Fruit fly (Drosophila melanogaster) whole organism, embryonic: ENCODE data around the gene RNF220.
A peak's percentile ranks its signal among the peaks of the same experiment; 100 is the strongest.

ENCODE experiments used
- Aef1 ChIP-seq: fragments of 200-800 bp; sonication (Bioruptor generic); IDR thresholded peaks from 3 replicates; pipeline ENCODE4 v1.3.6; 2022; ENCODE audit warnings: missing biosample characterization, missing genetic modification characterization
- Antp ChIP-seq: fragments of 200-800 bp; sonication (Bioruptor generic); optimal IDR thresholded peaks from 3 replicates; lab custom pipeline; 2016; ENCODE audit warnings: missing biosample characterization, missing genetic modification characterization
- Asciz ChIP-seq: fragments of 200-800 bp; sonication (Bioruptor generic); optimal IDR thresholded peaks from 2 replicates; lab custom pipeline; 2017; ENCODE audit warnings: missing biosample characterization, mild to moderate bottlenecking, missing genetic modification characterization, missing genetic modification reagents
- Blimp-1 ChIP-seq: fragments of 200-800 bp; sonication (Bioruptor generic); optimal IDR thresholded peaks from 3 replicates; lab custom pipeline; 2018; ENCODE audit warnings: missing biosample characterization, missing genetic modification characterization, mild to moderate bottlenecking, moderate library complexity, missing genetic modification reagents
- BtbVII ChIP-seq: fragments of 200-800 bp; sonication (Bioruptor generic); optimal IDR thresholded peaks from 3 replicates; lab custom pipeline; 2017; ENCODE audit warnings: missing biosample characterization, mild to moderate bottlenecking, missing genetic modification characterization
- Bteb2 ChIP-seq: fragments of 200-800 bp; sonication (Bioruptor generic); optimal IDR thresholded peaks from 2 replicates; lab custom pipeline; 2016; ENCODE audit warnings: missing biosample characterization, missing genetic modification characterization
- CG10147 ChIP-seq: fragments of 200-800 bp; sonication (Bioruptor generic); optimal IDR thresholded peaks from 2 replicates; lab custom pipeline; 2019; ENCODE audit warnings: missing biosample characterization, mild to moderate bottlenecking, missing genetic modification characterization, moderate library complexity
- CG10431 ChIP-seq: fragments of 200-800 bp; sonication (Bioruptor generic); optimal IDR thresholded peaks from 3 replicates; lab custom pipeline; 2018; ENCODE audit warnings: missing biosample characterization, mild to moderate bottlenecking, missing genetic modification characterization
- CG10979 ChIP-seq: fragments of 200-800 bp; sonication (Bioruptor generic); optimal IDR thresholded peaks from 2 replicates; lab custom pipeline; 2018; ENCODE audit warnings: missing biosample characterization, mild to moderate bottlenecking, missing genetic modification characterization, moderate library complexity
- CG11085 ChIP-seq: fragments of 200-800 bp; sonication (Bioruptor generic); IDR thresholded peaks from 2 replicates; pipeline ENCODE4 v1.3.6; 2022; ENCODE audit warnings: missing biosample characterization, missing genetic modification characterization
- CG1233 ChIP-seq: fragments of 200-800 bp; sonication (Bioruptor generic); optimal IDR thresholded peaks from 4 replicates; lab custom pipeline; 2018; ENCODE audit warnings: missing biosample characterization, mild to moderate bottlenecking, missing genetic modification characterization
- CG14965 ChIP-seq: fragments of 200-800 bp; sonication (Bioruptor generic); optimal IDR thresholded peaks from 2 replicates; lab custom pipeline; 2016; ENCODE audit warnings: missing biosample characterization, missing genetic modification characterization, borderline replicate concordance
- CG1603 ChIP-seq: fragments of 200-800 bp; sonication (Bioruptor generic); optimal IDR thresholded peaks from 2 replicates; lab custom pipeline; 2019; ENCODE audit warnings: missing biosample characterization, mild to moderate bottlenecking, missing genetic modification characterization, moderate library complexity
- CG18599 ChIP-seq: fragments of 200-800 bp; sonication (Bioruptor generic); optimal IDR thresholded peaks from 3 replicates; lab custom pipeline; 2017; ENCODE audit warnings: missing biosample characterization, missing genetic modification characterization, mild to moderate bottlenecking, moderate library complexity, missing genetic modification reagents
- CG2202 ChIP-seq: fragments of 200-800 bp; sonication (Bioruptor generic); optimal IDR thresholded peaks from 2 replicates; lab custom pipeline; 2018; ENCODE audit warnings: missing biosample characterization, mild to moderate bottlenecking, missing genetic modification characterization
- CG2712 ChIP-seq: fragments of 200-800 bp; optimal IDR thresholded peaks from 3 replicates; lab custom pipeline; 2019; ENCODE audit warnings: missing biosample characterization, mild to moderate bottlenecking, missing genetic modification characterization, moderate library complexity
- CG2889 ChIP-seq: fragments of 200-800 bp; sonication (Bioruptor generic); IDR thresholded peaks from 3 replicates; pipeline ENCODE4 v1.3.6; 2022; ENCODE audit warnings: missing biosample characterization, missing genetic modification characterization
- CG31441 ChIP-seq: fragments of 200-800 bp; sonication (Bioruptor generic); IDR thresholded peaks from 2 replicates; pipeline ENCODE4 v1.3.6; 2022; ENCODE audit warnings: missing biosample characterization, missing genetic modification characterization
- CG3281 ChIP-seq: fragments of 200-800 bp; sonication (Bioruptor generic); optimal IDR thresholded peaks from 3 replicates; lab custom pipeline; 2017; ENCODE audit warnings: missing biosample characterization, mild to moderate bottlenecking, missing genetic modification characterization
- CG34376 ChIP-seq: fragments of 200-800 bp; sonication (Bioruptor generic); optimal IDR thresholded peaks from 2 replicates; lab custom pipeline; 2018; ENCODE audit warnings: missing biosample characterization, mild to moderate bottlenecking, missing genetic modification characterization
- CG4328 ChIP-seq: fragments of 200-800 bp; sonication (Bioruptor generic); optimal IDR thresholded peaks from 3 replicates; lab custom pipeline; 2017; ENCODE audit warnings: missing biosample characterization, missing genetic modification reagents, missing genetic modification characterization
- CG4424 ChIP-seq: fragments of 200-800 bp; sonication (Bioruptor generic); optimal IDR thresholded peaks from 3 replicates; lab custom pipeline; 2016; ENCODE audit warnings: missing biosample characterization, missing genetic modification characterization
- CG8089 ChIP-seq: fragments of 200-800 bp; sonication (Bioruptor generic); optimal IDR thresholded peaks from 3 replicates; lab custom pipeline; 2016; ENCODE audit warnings: missing biosample characterization, missing genetic modification characterization
- CG9609 ChIP-seq: fragments of 200-800 bp; sonication (Bioruptor generic); optimal IDR thresholded peaks from 3 replicates; lab custom pipeline; 2016; ENCODE audit warnings: missing biosample characterization, missing genetic modification characterization
- CG9932 ChIP-seq: fragments of 200-800 bp; sonication (Bioruptor generic); IDR thresholded peaks from 2 replicates; pipeline ENCODE4 v1.3.6; 2022; ENCODE audit warnings: missing biosample characterization, missing genetic modification characterization
- Ets97D ChIP-seq: fragments of 200-800 bp; sonication (Bioruptor generic); optimal IDR thresholded peaks from 3 replicates; lab custom pipeline; 2016; ENCODE audit warnings: missing biosample characterization, missing genetic modification characterization
- Gsc ChIP-seq: fragments of 200-800 bp; sonication (Bioruptor generic); IDR thresholded peaks from 2 replicates; pipeline ENCODE4 v1.3.6; 2022; ENCODE audit warnings: missing biosample characterization, missing genetic modification characterization
- Hsf ChIP-seq: fragments of 200-800 bp; sonication (Bioruptor generic); optimal IDR thresholded peaks from 3 replicates; lab custom pipeline; 2016; ENCODE audit warnings: missing biosample characterization, missing genetic modification characterization
- Meics ChIP-seq: fragments of 200-800 bp; sonication (Bioruptor generic); optimal IDR thresholded peaks from 2 replicates; lab custom pipeline; 2017; ENCODE audit warnings: missing biosample characterization, mild to moderate bottlenecking, missing genetic modification characterization
- Ravus ChIP-seq: fragments of 200-800 bp; sonication (Bioruptor generic); IDR thresholded peaks from 2 replicates; pipeline ENCODE4 v1.3.6; 2022; ENCODE audit warnings: missing biosample characterization, missing genetic modification characterization
- Sry-δ ChIP-seq: fragments of 200-800 bp; sonication (Bioruptor generic); optimal IDR thresholded peaks from 2 replicates; lab custom pipeline; 2016; ENCODE audit warnings: missing biosample characterization, missing genetic modification characterization
- Stat92E ChIP-seq, 3 experiments: fragments of >200 bp in 2 of 3; fragments of 200-800 bp in 1 of 3; sonication (Bioruptor generic) in 1 of 3; optimal IDR thresholded peaks; 2 replicates each; lab custom pipeline; 2017 to 2019; ENCODE audit warnings: missing biosample characterization in 3 of 3, missing genetic modification characterization in 3 of 3, mild to moderate bottlenecking in 1 of 3, moderate library complexity in 1 of 3
- abd-A ChIP-seq: fragments of 200-800 bp; sonication (Bioruptor generic); optimal IDR thresholded peaks from 3 replicates; lab custom pipeline; 2019; ENCODE audit warnings: missing biosample characterization, mild to moderate bottlenecking, missing genetic modification characterization, moderate library complexity
- chm ChIP-seq: fragments of 200-800 bp; sonication (Bioruptor generic); IDR thresholded peaks from 2 replicates; pipeline ENCODE4 v1.3.6; 2022; ENCODE audit warnings: missing biosample characterization, missing genetic modification characterization
- cwo ChIP-seq: fragments of 200-800 bp; sonication (Bioruptor generic); optimal IDR thresholded peaks from 3 replicates; lab custom pipeline; 2017; ENCODE audit warnings: missing biosample characterization, missing genetic modification characterization, mild to moderate bottlenecking, moderate library complexity, missing genetic modification reagents
- da ChIP-seq: fragments of 200-800 bp; sonication (Bioruptor generic); optimal IDR thresholded peaks from 2 replicates; lab custom pipeline; 2016; ENCODE audit warnings: missing biosample characterization, missing genetic modification characterization
- danr ChIP-seq: fragments of 200-800 bp; sonication (Bioruptor generic); IDR thresholded peaks from 2 replicates; pipeline ENCODE4 v1.3.6; 2022; ENCODE audit warnings: missing biosample characterization, missing genetic modification characterization
- dysf ChIP-seq: fragments of 200-800 bp; sonication (Bioruptor generic); IDR thresholded peaks from 3 replicates; pipeline ENCODE4 v1.3.6; 2022; ENCODE audit warnings: missing biosample characterization, missing genetic modification characterization
- fu2 ChIP-seq: fragments of 200-800 bp; sonication (Bioruptor generic); optimal IDR thresholded peaks from 2 replicates; lab custom pipeline; 2016; ENCODE audit warnings: missing biosample characterization, missing genetic modification characterization
- hbn ChIP-seq: fragments of 200-800 bp; sonication (Bioruptor generic); IDR thresholded peaks from 2 replicates; pipeline ENCODE4 v1.3.6; 2022; ENCODE audit warnings: missing biosample characterization, missing genetic modification characterization; ENCODE audit not compliant: partially characterized antibody
- insv ChIP-seq, 2 experiments: fragments of 200-800 bp; sonication (Bioruptor generic); optimal IDR thresholded peaks; 3 replicates each; lab custom pipeline; 2016 to 2018; ENCODE audit warnings: missing biosample characterization in 2 of 2, missing genetic modification characterization in 2 of 2
- lilli ChIP-seq: fragments of 200-800 bp; sonication (Bioruptor generic); optimal IDR thresholded peaks from 3 replicates; lab custom pipeline; 2016; ENCODE audit warnings: missing biosample characterization, missing genetic modification characterization
- odd ChIP-seq: fragments of 200-800 bp; sonication (Bioruptor generic); optimal IDR thresholded peaks from 2 replicates; lab custom pipeline; 2017; ENCODE audit warnings: missing biosample characterization, mild to moderate bottlenecking, missing genetic modification characterization
- psq ChIP-seq: fragments of 200-800 bp; sonication (Bioruptor generic); optimal IDR thresholded peaks from 2 replicates; lab custom pipeline; 2017; ENCODE audit warnings: missing biosample characterization, missing genetic modification characterization
- ssp ChIP-seq: fragments of 200-800 bp; sonication (Bioruptor generic); IDR thresholded peaks from 2 replicates; pipeline ENCODE4 v1.3.6; 2022; ENCODE audit warnings: missing biosample characterization, missing genetic modification characterization
- trh ChIP-seq: fragments of 200-800 bp; sonication (Bioruptor generic); optimal IDR thresholded peaks from 2 replicates; lab custom pipeline; 2016; ENCODE audit warnings: missing biosample characterization, missing genetic modification characterization
- unpg ChIP-seq: fragments of 200-800 bp; sonication (Bioruptor generic); optimal IDR thresholded peaks from 3 replicates; lab custom pipeline; 2018; ENCODE audit warnings: missing biosample characterization, mild to moderate bottlenecking, missing genetic modification characterization, moderate library complexity
- wek ChIP-seq: fragments of 200-800 bp; sonication (Bioruptor generic); optimal IDR thresholded peaks from 3 replicates; lab custom pipeline; 2018; ENCODE audit warnings: missing biosample characterization, mild to moderate bottlenecking, missing genetic modification characterization, moderate library complexity
- zen2 ChIP-seq: fragments of 200-800 bp; sonication (Bioruptor generic); IDR thresholded peaks from 3 replicates; pipeline ENCODE4 v1.3.6; 2022; ENCODE audit warnings: missing biosample characterization, missing genetic modification characterization; ENCODE audit not compliant: partially characterized antibody

Gene RNF220

dm6 chr3R:22684044-22684947, 41.9 kb downstream of the RNF220 start (continued):
- TF ChIP-seq Asciz (peak; percentile 41), fu2 (no peak), hbn (GFP tag; lab: Robert Waterston, UW) (no peak), dysf (GFP tag; lab: Robert Waterston, UW) (no peak), wek (GFP tag; lab: Kevin White, UChicago) (peak; percentile 43), lilli (GFP tag; lab: Kevin White, UChicago) (no peak), Blimp-1 (GFP tag; lab: Kevin White, UChicago) (no peak), CG3281 (no peak), CG9609 (GFP tag; lab: Kevin White, UChicago) (no peak), trh (GFP tag; lab: Kevin White, UChicago) (no peak), odd (no peak), unpg (no peak), CG1603 (tag; lab: Kevin White, UChicago) (no peak), Ets97D (GFP tag; lab: Kevin White, UChicago) (no peak), CG10431 (GFP tag; lab: Kevin White, UChicago) (no peak), ssp (GFP tag; lab: Robert Waterston, UW) (no peak), chm (GFP tag; lab: Robert Waterston, UW) (no peak), CG1233 (GFP tag; lab: Kevin White, UChicago) (no peak), da (GFP tag; lab: Kevin White, UChicago) (no peak), CG2889 (no peak), Meics (peak; percentile 19), Sry-δ (GFP tag; lab: Kevin White, UChicago) (no peak), cwo (GFP tag; lab: Kevin White, UChicago) (no peak), CG11085 (GFP tag; lab: Robert Waterston, UW) (no peak), CG10979 (peak; percentile 1), Antp (GFP tag; lab: Kevin White, UChicago) (no peak), CG9932 (GFP tag; lab: Robert Waterston, UW) (no peak), CG4328 (peak; percentile 3), Bteb2 (GFP tag; lab: Kevin White, UChicago) (no peak), CG2202 (no peak), Gsc (GFP tag; lab: Robert Waterston, UW) (no peak), Aef1 (GFP tag; lab: Robert Waterston, UW) (no peak), danr (no peak), CG31441 (no peak), CG8089 (GFP tag; lab: Kevin White, UChicago) (no peak), CG2712 (tag; lab: Kevin White, UChicago) (no peak), psq (GFP tag; lab: Kevin White, UChicago) (no peak), CG10147 (GFP tag; lab: Kevin White, UChicago) (no peak), CG14965 (no peak), CG18599 (GFP tag; lab: Kevin White, UChicago) (peak; percentile 6), insv (GFP tag; optimal IDR thresholded peaks at IDR 0.05; lab: Kevin White, UChicago) (no peak), abd-A (tag; lab: Kevin White, UChicago) (no peak), Ravus (GFP tag; lab: Robert Waterston, UW) (no peak), Hsf (GFP tag; lab: Kevin White, UChicago) (no peak), CG4424 (GFP tag; lab: Kevin White, UChicago) (no peak), BtbVII (GFP tag; lab: Kevin White, UChicago) (no peak), zen2 (GFP tag; lab: Robert Waterston, UW) (no peak), CG34376 (GFP tag; lab: Kevin White, UChicago) (no peak), Stat92E (GFP tag; optimal IDR thresholded peaks at IDR 0.05; lab: Kevin White, UChicago) (no peak)
